Worm (Caenorhabditis elegans): ENCODE results near the gene ocam-1.

Gene ocam-1

DNA sequence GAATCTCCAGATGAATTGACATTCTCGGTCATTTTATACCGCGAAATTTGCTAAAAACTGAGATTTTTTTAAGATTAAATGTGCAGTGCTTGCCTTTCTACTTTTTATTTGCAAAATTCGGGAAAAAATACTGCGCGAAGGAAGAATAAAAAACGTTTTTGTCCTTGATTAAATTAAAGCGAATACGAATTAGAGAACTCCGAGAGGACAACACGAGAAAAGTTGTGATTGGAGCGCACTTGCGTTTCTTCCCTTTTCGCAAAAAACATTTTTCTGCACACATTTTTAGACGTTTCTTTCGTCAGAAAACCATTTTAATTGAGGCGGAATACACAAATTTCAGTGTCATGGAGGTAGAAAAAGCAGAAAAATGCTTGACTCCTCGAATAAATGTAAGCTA is 17.9 kb upstream of the ocam-1 start, which contains the start of the genes trm-1 and ints-2 (continued):
- peak; percentile 45 for TF ChIP-seq grh-1 (GFP tag; IDR thresholded peaks at IDR 0.05)
- no peak for TF ChIP-seq hlh-4 (tag; optimal IDR thresholded peaks at IDR 0.05)
- TF ChIP-seq egl-27 (tag; optimal IDR thresholded peaks at IDR 0.05): no peak
- peak; percentile 50 for TF ChIP-seq vab-15 (tag; optimal IDR thresholded peaks at IDR 0.05)
- no peak for TF ChIP-seq pax-3 (tag; optimal IDR thresholded peaks at IDR 0.05)
- peak; percentile 57 for TF ChIP-seq nhr-90 (tag; optimal IDR thresholded peaks at IDR 0.05; ENCODE audit: poor library complexity)
- TF ChIP-seq sptf-1 (tag; optimal IDR thresholded peaks at IDR 0.05): no peak
- no peak for TF ChIP-seq mab-9 (GFP tag; IDR thresholded peaks at IDR 0.05)
- peak; percentile 12 for TF ChIP-seq C04F5.9 (tag; optimal IDR thresholded peaks at IDR 0.05)
- no peak for TF ChIP-seq ets-5 (GFP tag; IDR thresholded peaks at IDR 0.05)
- TF ChIP-seq efl-3 (GFP tag; optimal IDR thresholded peaks at IDR 0.05): no peak
- peak; percentile 86 for TF ChIP-seq nhr-85 (tag)
- TF ChIP-seq C34B4.2 (tag; optimal IDR thresholded peaks at IDR 0.05): no peak
- peak; percentile 33 for TF ChIP-seq lin-39 (tag; optimal IDR thresholded peaks at IDR 0.05)
- peak; percentile 70 to 82 for TF ChIP-seq lin-35 (GFP tag; optimal IDR thresholded peaks at IDR 0.05)
- TF ChIP-seq isw-1 (GFP tag; IDR thresholded peaks at IDR 0.05): peak; percentile 30
- peak; percentile 40 for TF ChIP-seq lir-3 (tag; optimal IDR thresholded peaks at IDR 0.05; ENCODE audit: poor library complexity)
- TF ChIP-seq alr-1 (tag; optimal IDR thresholded peaks at IDR 0.05; ENCODE audit: borderline replicate concordance): no peak
- peak; percentile 83 for TF ChIP-seq mep-1 (tag; optimal IDR thresholded peaks at IDR 0.05)
- no peak for TF ChIP-seq fkh-10 (GFP tag; optimal IDR thresholded peaks at IDR 0.05)
- TF ChIP-seq aha-1 (tag; optimal IDR thresholded peaks at IDR 0.05): no peak
- no peak for TF ChIP-seq Y116A8C.19 (tag; optimal IDR thresholded peaks at IDR 0.05; ENCODE audit: borderline replicate concordance)
- peak; percentile 71 for TF ChIP-seq swsn-7 (tag; optimal IDR thresholded peaks at IDR 0.05)
- peak; percentile 48 for TF ChIP-seq fkh-8 (tag; optimal IDR thresholded peaks at IDR 0.05)
- TF ChIP-seq lsy-2 (tag; optimal IDR thresholded peaks at IDR 0.05): peak; percentile 67 to 84
- TF ChIP-seq aly-2 (tag; optimal IDR thresholded peaks at IDR 0.05): peak; percentile 21
- peak; percentile 41 for TF ChIP-seq unc-86 (tag; optimal IDR thresholded peaks at IDR 0.05)
- no peak for TF ChIP-seq hpl-2 (GFP tag; optimal IDR thresholded peaks at IDR 0.05)
- peak; percentile 61 to 69 (median 65) for TF ChIP-seq ceh-82 (tag; optimal IDR thresholded peaks at IDR 0.05)
- TF ChIP-seq nhr-47 (tag; optimal IDR thresholded peaks at IDR 0.05): peak; percentile 81
- peak in 1 of 2 experiments; percentile 55 for TF ChIP-seq ztf-11 (tag; optimal IDR thresholded peaks at IDR 0.05)
- TF ChIP-seq nhr-84 (tag; optimal IDR thresholded peaks at IDR 0.05): no peak
- TF ChIP-seq nhr-12 (tag; optimal IDR thresholded peaks at IDR 0.05): no peak
- peak; percentile 67 for TF ChIP-seq tbx-2 (tag; optimal IDR thresholded peaks at IDR 0.05)
- TF ChIP-seq elt-2 (tag; optimal IDR thresholded peaks at IDR 0.05): no peak
- TF ChIP-seq unc-62 (GFP tag; optimal IDR thresholded peaks at IDR 0.05): no peak
- TF ChIP-seq unc-30 (tag; optimal IDR thresholded peaks at IDR 0.05): no peak
- TF ChIP-seq zip-4 (GFP tag; optimal IDR thresholded peaks at IDR 0.05): peak; percentile 44
- TF ChIP-seq dsc-1 (tag; optimal IDR thresholded peaks at IDR 0.05): peak; percentile 71
- peak; percentile 52 for TF ChIP-seq nhr-19 (GFP tag; conservative IDR thresholded peaks at IDR 0.05)
- peak; percentile 61 for TF ChIP-seq blmp-1 (tag; optimal IDR thresholded peaks at IDR 0.05)
- peak; percentile 25 for TF ChIP-seq fos-1 (tag; optimal IDR thresholded peaks at IDR 0.05)

ce11 chrV:14182860-14183259 is 15.3 kb upstream of the ocam-1 start, which contains the start of gene cest-2.3:
Gene cest-2.3 (minus strand): TSS chrV:14182960.
- TF ChIP-seq snu-23 (GFP tag; optimal IDR thresholded peaks at IDR 0.05) (no peak), efl-1 (optimal IDR thresholded peaks at IDR 0.05) (no peak), efl-1 (GFP tag; optimal IDR thresholded peaks at IDR 0.05 in 1 of 2) (peak in 1 of 2 experiments; percentile 85)
